Worm (Caenorhabditis elegans): ENCODE results near the gene F11A5.5.

Gene F11A5.5

ce11 chrV:16244078-16244477, 46.0 kb downstream of the F11A5.5 start, which contains the start of gene srh-104:
Gene srh-104 (minus strand): TSS chrV:16244178.
- TF ChIP-seq zip-8 (tag; optimal IDR thresholded peaks at IDR 0.05) (no peak), ztf-11 (tag; optimal IDR thresholded peaks at IDR 0.05) (no peak), blmp-1 (tag; optimal IDR thresholded peaks at IDR 0.05) (no peak)

DNA sequence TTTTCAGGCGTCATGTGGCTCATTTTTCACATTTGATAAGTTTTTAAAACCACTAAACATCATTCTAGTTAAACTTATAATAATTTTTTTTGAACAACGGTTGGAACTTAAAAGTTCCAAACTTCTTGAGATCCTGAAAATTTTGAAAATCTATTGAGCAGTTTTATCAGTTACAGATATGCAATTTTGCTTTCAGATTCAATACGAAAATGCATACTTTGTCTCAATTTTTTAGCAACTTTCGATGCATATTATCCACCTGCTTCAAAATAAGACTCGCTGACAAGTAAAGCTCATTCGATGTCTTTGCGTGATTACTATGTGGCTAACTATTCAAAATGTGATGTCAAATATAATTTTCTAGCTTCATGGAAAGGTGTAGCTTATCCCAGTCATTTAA, 48.5 kb downstream of the F11A5.5 start, which contains the start of gene srh-95:
srh-95 (plus strand) TSS at position 301 of the 400 bp plus-strand sequence.
- TF ChIP-seq sptf-1 (tag; optimal IDR thresholded peaks at IDR 0.05), result no peak
- TF ChIP-seq ces-1 (GFP tag; optimal IDR thresholded peaks at IDR 0.05), result no peak
- TF ChIP-seq snpc-4 (tag; optimal IDR thresholded peaks at IDR 0.05), result no peak
- no peak for TF ChIP-seq mep-1 (tag; optimal IDR thresholded peaks at IDR 0.05)
- TF ChIP-seq unc-62 (GFP tag; optimal IDR thresholded peaks at IDR 0.05), result no peak
- no peak for TF ChIP-seq nhr-2 (tag; optimal IDR thresholded peaks at IDR 0.05)
- no peak for TF ChIP-seq mls-2 (tag; optimal IDR thresholded peaks at IDR 0.05)
- TF ChIP-seq nhr-237 (tag; optimal IDR thresholded peaks at IDR 0.05), result no peak
- TF ChIP-seq nhr-12 (tag; optimal IDR thresholded peaks at IDR 0.05), result no peak
- TF ChIP-seq nhr-76 (tag; optimal IDR thresholded peaks at IDR 0.05), result no peak
- TF ChIP-seq ztf-11 (tag; optimal IDR thresholded peaks at IDR 0.05), result no peak
- no peak for TF ChIP-seq ceh-39 (tag; optimal IDR thresholded peaks at IDR 0.05)
- no peak for TF ChIP-seq bed-3 (GFP tag; optimal IDR thresholded peaks at IDR 0.05)

- TF ChIP-seq elt-1 (tag; optimal IDR thresholded peaks at IDR 0.05; ENCODE audit: borderline replicate concordance, insufficient read depth), result peak; percentile 52
- no peak for TF ChIP-seq nhr-2 (tag; optimal IDR thresholded peaks at IDR 0.05)
Observed at ce11 chrV:16249105-16249504, 51.0 kb downstream of the F11A5.5 start.
